Comparison of ENCODE assay signal across 1 fruit fly cellular context in genomic region chr3L:20624626-20625025, dm6.
TF ChIP-seq lines count a peak whose summit lies in the region.

No protein-coding gene starts in this region.

TF ChIP-seq in whole organism, embryonic, 481 proteins besides CTCF, POLR2A, EP300 and RAD21 (continued from another document):
- no peak for TF ChIP-seq Ets65A (GFP tag; lab: Kevin White, UChicago)
- peak; percentile 9 for TF ChIP-seq CG13624 (GFP tag; optimal IDR thresholded peaks at IDR 0.05; lab: Kevin White, UChicago)
- no peak for TF ChIP-seq CG9437 (GFP tag; optimal IDR thresholded peaks at IDR 0.05; lab: Kevin White, UChicago)
- TF ChIP-seq mam (GFP tag; optimal IDR thresholded peaks at IDR 0.05; lab: Kevin White, UChicago) = peak; percentile 18
- no peak for TF ChIP-seq pum (GFP tag; optimal IDR thresholded peaks at IDR 0.05; lab: Kevin White, UChicago)
- no peak for TF ChIP-seq nom (GFP tag; optimal IDR thresholded peaks at IDR 0.05; lab: Kevin White, UChicago)
- no peak for TF ChIP-seq wek (GFP tag; optimal IDR thresholded peaks at IDR 0.05; lab: Kevin White, UChicago)
- no peak for TF ChIP-seq B-H2 (GFP tag; optimal IDR thresholded peaks at IDR 0.05; lab: Kevin White, UChicago)
- TF ChIP-seq CG7839 (tag; optimal IDR thresholded peaks at IDR 0.05; lab: Kevin White, UChicago) = peak; percentile 26
- no peak for TF ChIP-seq CG30403 (GFP tag; optimal IDR thresholded peaks at IDR 0.05; lab: Kevin White, UChicago)
- peak; percentile 78 for TF ChIP-seq Med (GFP tag; lab: Kevin White, UChicago)
- peak; percentile 22 for TF ChIP-seq gro (GFP tag; optimal IDR thresholded peaks at IDR 0.05; lab: Kevin White, UChicago)
- TF ChIP-seq Antp (GFP tag; optimal IDR thresholded peaks at IDR 0.05; lab: Kevin White, UChicago) = no peak
TF ChIP-seq in whole organism, embryonic: peak in this region for 22.
